Fruit fly (Drosophila melanogaster): ENCODE data around the gene Oatp33Ea.

DNA sequence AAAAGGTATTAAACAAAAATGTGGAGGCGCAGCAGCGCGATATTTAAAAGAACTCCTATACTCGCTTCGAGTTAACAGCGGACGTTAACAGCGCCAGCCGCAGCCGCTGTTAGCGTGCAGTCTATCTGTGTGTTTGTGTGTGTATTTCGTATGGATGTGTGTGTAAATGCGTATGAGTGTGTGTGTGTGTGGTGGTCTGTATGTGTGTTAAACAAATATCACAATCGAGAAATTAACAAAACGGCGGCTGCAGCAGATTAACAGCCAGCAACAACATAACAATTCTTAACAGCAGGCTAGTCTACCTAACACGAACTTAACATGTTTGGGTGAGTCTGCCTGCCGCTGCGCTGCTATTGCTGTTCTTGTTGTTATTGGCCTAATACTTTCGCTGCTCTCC is 11.5 kb upstream of the Oatp33Ea start:
- no peak for TF ChIP-seq CG11456 (GFP tag; IDR thresholded peaks at IDR 0.05)
- TF ChIP-seq Side (GFP tag; optimal IDR thresholded peaks at IDR 0.05), result no peak
- TF ChIP-seq br (optimal IDR thresholded peaks at IDR 0.05), result no peak
- TF ChIP-seq CG8765 (GFP tag; IDR thresholded peaks at IDR 0.05), result no peak
- no peak for TF ChIP-seq CG7271 (tag; optimal IDR thresholded peaks at IDR 0.05)
- TF ChIP-seq pan (optimal IDR thresholded peaks at IDR 0.05), result no peak
- TF ChIP-seq pan (GFP tag; optimal IDR thresholded peaks at IDR 0.05 in 1 of 2, IDR thresholded peaks at IDR 0.05 in 1 of 2), result no peak
- TF ChIP-seq CG10543 (GFP tag; optimal IDR thresholded peaks at IDR 0.05), result no peak
- TF ChIP-seq Tbp (GFP tag; optimal IDR thresholded peaks at IDR 0.05), result no peak
- TF ChIP-seq Lpt (GFP tag; optimal IDR thresholded peaks at IDR 0.05), result no peak
- no peak for TF ChIP-seq TFAM (GFP tag; optimal IDR thresholded peaks at IDR 0.05)
- TF ChIP-seq CG17361 (GFP tag; IDR thresholded peaks at IDR 0.05), result no peak
- no peak for TF ChIP-seq ase (GFP tag; IDR thresholded peaks at IDR 0.05)
